Worm (Caenorhabditis elegans): Measurements from ENCODE around the gene ncam-1.

ce11 chrX:726295-726694 lies 34.6 kb downstream of the ncam-1 start:
- no peak for TF ChIP-seq lin-11 (tag; optimal IDR thresholded peaks at IDR 0.05)
- TF ChIP-seq Y22D7AL.16 (tag; optimal IDR thresholded peaks at IDR 0.05) = no peak
- no peak for TF ChIP-seq K09A11.1 (tag; optimal IDR thresholded peaks at IDR 0.05; ENCODE audit: insufficient read depth)
- no peak for TF ChIP-seq fkh-6 (tag; optimal IDR thresholded peaks at IDR 0.05)
- no peak for TF ChIP-seq nhr-11 (tag; optimal IDR thresholded peaks at IDR 0.05)
- TF ChIP-seq nhr-232 (tag; optimal IDR thresholded peaks at IDR 0.05) = no peak

Data from whole organism, late embryonic.